Worm (Caenorhabditis elegans) whole organism, L4 larva: Measurements from ENCODE around the gene C08F11.12.

ENCODE experiments used
- D1046.2 ChIP-seq: fragments of 200-800 bp; sonication (Bioruptor generic); IDR thresholded peaks from 2 replicates; pipeline ENCODE4 v1.3.6; 2022; ENCODE audit warnings: missing genetic modification characterization, missing compliant biosample characterization
- F49E8.2 ChIP-seq: sonication (generic microtip); optimal IDR thresholded peaks from 2 replicates; lab custom pipeline; 2016; ENCODE audit warnings: missing compliant biosample characterization, mild to moderate bottlenecking, missing genetic modification characterization, borderline replicate concordance
- R02D3.7 ChIP-seq: fragments of 150-350 bp; sonication (generic microtip); optimal IDR thresholded peaks from 3 replicates; lab custom pipeline; 2014; ENCODE audit warnings: missing biosample characterization, missing genetic modification characterization
- T26A8.4 ChIP-seq: fragments of 200-800 bp; sonication (Bioruptor generic); IDR thresholded peaks from 2 replicates; pipeline ENCODE4 v1.3.6; 2022; ENCODE audit warnings: missing genetic modification characterization, missing compliant biosample characterization
- daf-8 ChIP-seq: fragments of 200-800 bp; sonication (Bioruptor generic); IDR thresholded peaks from 2 replicates; pipeline ENCODE4 v1.3.6; 2022; ENCODE audit warnings: missing genetic modification characterization, missing compliant biosample characterization
- dpl-1 ChIP-seq: fragments of 150-350 bp; optimal IDR thresholded peaks from 2 replicates; lab custom pipeline; 2014; ENCODE audit warnings: missing biosample characterization, missing genetic modification reagents, missing genetic modification characterization
- duxl-1 ChIP-seq: sonication (generic microtip); optimal IDR thresholded peaks from 2 replicates; lab custom pipeline; 2016; ENCODE audit warnings: mild to moderate bottlenecking, missing genetic modification characterization, moderate library complexity, missing compliant biosample characterization; ENCODE audit not compliant: poor library complexity
- egl-27 ChIP-seq: sonication (generic microtip); optimal IDR thresholded peaks from 3 replicates; lab custom pipeline; 2017; ENCODE audit warnings: missing biosample characterization, missing genetic modification reagents, missing genetic modification characterization
- lin-13 ChIP-seq: fragments of 150-350 bp; optimal IDR thresholded peaks from 2 replicates; lab custom pipeline; 2014; ENCODE audit warnings: missing biosample characterization, missing genetic modification reagents, missing genetic modification characterization
- mep-1 ChIP-seq: fragments of 150-350 bp; sonication (generic microtip); optimal IDR thresholded peaks from 3 replicates; lab custom pipeline; 2014; ENCODE audit warnings: missing biosample characterization, missing genetic modification characterization
- nhr-10 ChIP-seq: fragments of 150-350 bp; optimal IDR thresholded peaks from 2 replicates; lab custom pipeline; 2014; ENCODE audit warnings: missing biosample characterization, missing genetic modification characterization
- nhr-76 ChIP-seq: fragments of 150-350 bp; optimal IDR thresholded peaks from 2 replicates; lab custom pipeline; 2014; ENCODE audit warnings: missing biosample characterization, missing genetic modification characterization
- pha-4 ChIP-seq, 2 experiments: fragments of 150-350 bp in 1 of 2; fragments of 200-800 bp in 1 of 2; sonication (Bioruptor generic) in 1 of 2; IDR thresholded peaks in 1 of 2; optimal IDR thresholded peaks in 1 of 2; 2 replicates each; pipeline versions ENCODE4 v1.3.6 to Lab custom; 2014 to 2022; ENCODE audit warnings: missing genetic modification characterization in 2 of 2, missing genetic modification reagents in 2 of 2, missing biosample characterization in 1 of 2, missing compliant biosample characterization in 1 of 2
- pqm-1 ChIP-seq: sonication (generic microtip); optimal IDR thresholded peaks from 2 replicates; lab custom pipeline; 2017; ENCODE audit warnings: missing biosample characterization, missing genetic modification characterization

- TF ChIP-seq pqm-1 (tag; lab: Kevin White, UChicago) (no peak), daf-8 (GFP tag; lab: Robert Waterston, UW) (no peak), R02D3.7 (no peak), dpl-1 (GFP tag; lab: Kevin White, UChicago) (no peak), F49E8.2 (tag; lab: Kevin White, UChicago) (no peak), nhr-76 (tag; lab: Kevin White, UChicago) (no peak), pha-4 (GFP tag; IDR thresholded peaks at IDR 0.05; lab: Robert Waterston, UW) (no peak), pha-4 (tag; optimal IDR thresholded peaks at IDR 0.05; lab: Kevin White, UChicago) (no peak), egl-27 (no peak), mep-1 (tag; lab: Kevin White, UChicago) (no peak), lin-13 (GFP tag; lab: Kevin White, UChicago) (no peak), duxl-1 (tag; lab: Kevin White, UChicago) (no peak), nhr-10 (tag; lab: Kevin White, UChicago) (no peak), T26A8.4 (GFP tag; lab: Robert Waterston, UW) (no peak), D1046.2 (GFP tag; lab: Robert Waterston, UW) (no peak)
These were observed 43.3 kb upstream of the C08F11.12 start for ce11 chrIV:13694600-13694999.
